Worm (Caenorhabditis elegans) whole organism, young adult: ENCODE results near the gene atic-1.

ENCODE experiments used
- B0261.1 ChIP-seq: sonication (generic microtip); optimal IDR thresholded peaks from 2 replicates; lab custom pipeline; 2016; ENCODE audit warnings: mild to moderate bottlenecking, missing genetic modification characterization, moderate library complexity, missing compliant biosample characterization
- F39B2.1 ChIP-seq: fragments of 200-800 bp; sonication (Bioruptor generic); IDR thresholded peaks from 2 replicates; pipeline ENCODE4 v1.3.6; 2022; ENCODE audit warnings: missing genetic modification reagents, missing genetic modification characterization, missing compliant biosample characterization
- bed-1 ChIP-seq: fragments of 200-800 bp; sonication (Bioruptor generic); IDR thresholded peaks from 2 replicates; pipeline ENCODE4 v1.3.6; 2022; ENCODE audit warnings: missing genetic modification reagents, missing genetic modification characterization, missing compliant biosample characterization
- ceh-40 ChIP-seq: fragments of 200-800 bp; sonication (Bioruptor generic); IDR thresholded peaks from 2 replicates; pipeline ENCODE4 v1.3.6; 2022; ENCODE audit warnings: missing genetic modification characterization, missing compliant biosample characterization
- him-1 ChIP-seq: sonication (generic microtip); optimal IDR thresholded peaks from 2 replicates; lab custom pipeline; 2016; ENCODE audit warnings: missing genotype, missing genetic modification reagents, missing genetic modification characterization, missing compliant biosample characterization
- hsf-1 ChIP-seq: fragments of 200-800 bp; sonication (Bioruptor generic); IDR thresholded peaks from 2 replicates; pipeline ENCODE4 v1.3.6; 2022; ENCODE audit warnings: missing genetic modification reagents, missing genetic modification characterization, missing compliant biosample characterization
- nfya-2 ChIP-seq: fragments of 200-800 bp; sonication (Bioruptor generic); IDR thresholded peaks from 2 replicates; pipeline ENCODE4 v1.3.6; 2022; ENCODE audit warnings: missing genetic modification reagents, missing genetic modification characterization, missing compliant biosample characterization
- sea-2 ChIP-seq: fragments of 200-800 bp; sonication (Bioruptor generic); IDR thresholded peaks from 2 replicates; pipeline ENCODE4 v1.3.6; 2022; ENCODE audit warnings: missing genetic modification characterization, missing compliant biosample characterization

- TF ChIP-seq ceh-40 (GFP tag; lab: Robert Waterston, UW) (no peak), sea-2 (GFP tag; lab: Robert Waterston, UW) (no peak), B0261.1 (tag; lab: Kevin White, UChicago) (no peak), hsf-1 (GFP tag; lab: Robert Waterston, UW) (0 out of 2 replicates have a peak, but pooled peaks have one; percentile 21), bed-1 (GFP tag; lab: Robert Waterston, UW) (no peak), nfya-2 (no peak), him-1 (tag; lab: Kevin White, UChicago) (no peak), F39B2.1 (GFP tag; lab: Robert Waterston, UW) (no peak)
These were observed 28.4 kb downstream of the atic-1 start, which contains the start of the genes npp-27 and ntl-4 for ce11 chrIV:7910197-7910735.
